Worm (Caenorhabditis elegans) whole organism, L2 larva: ENCODE measurements around the gene B0228.8.

Experiments
- ZK546.5 ChIP-seq: sonication (generic microtip); optimal IDR thresholded peaks from 2 replicates; lab custom pipeline; 2017; ENCODE audit warnings: missing biosample characterization, missing genetic modification characterization
- gmeb-1 ChIP-seq: fragments of 150-350 bp; optimal IDR thresholded peaks from 2 replicates; lab custom pipeline; 2014; ENCODE audit warnings: missing biosample characterization, missing genetic modification characterization
- lin-11 ChIP-seq: fragments of 150-350 bp; sonication (generic microtip); optimal IDR thresholded peaks from 2 replicates; lab custom pipeline; 2014; ENCODE audit warnings: missing biosample characterization, missing genetic modification characterization, inconsistent platforms, mixed read lengths
- snpc-4 ChIP-seq: fragments of 150-350 bp; optimal IDR thresholded peaks from 2 replicates; lab custom pipeline; 2014; ENCODE audit warnings: missing biosample characterization, missing genetic modification characterization
- ztf-11 ChIP-seq: sonication (generic microtip); optimal IDR thresholded peaks from 2 replicates; lab custom pipeline; 2017; ENCODE audit warnings: missing biosample characterization, missing genetic modification characterization

ce11 chrII:7810162-7810868 is 49.0 kb upstream of the B0228.8 start:
- no peak for TF ChIP-seq ZK546.5 (tag; lab: Kevin White, UChicago)
- TF ChIP-seq ztf-11 (tag; lab: Kevin White, UChicago), result no peak
- no peak for TF ChIP-seq gmeb-1 (tag; lab: Kevin White, UChicago)
- no peak for TF ChIP-seq lin-11
- TF ChIP-seq snpc-4 (tag; lab: Kevin White, UChicago), result no peak
